Worm (Caenorhabditis elegans) whole organism, L4/young adult: ENCODE measurements around the gene lin-46.

Source experiments
- W03F9.2 ChIP-seq: fragments of 150-350 bp; optimal IDR thresholded peaks from 2 replicates; lab custom pipeline; 2014; ENCODE audit warnings: missing biosample characterization, missing genetic modification characterization
- dao-5 ChIP-seq: sonication (generic microtip); optimal IDR thresholded peaks from 2 replicates; lab custom pipeline; 2016; ENCODE audit warnings: missing genotype, missing genetic modification characterization, moderate library complexity, missing compliant biosample characterization
- him-1 ChIP-seq: sonication (generic microtip); optimal IDR thresholded peaks from 2 replicates; lab custom pipeline; 2016; ENCODE audit warnings: missing genotype, missing genetic modification reagents, missing genetic modification characterization, missing compliant biosample characterization

The lin-46 gene

DNA sequence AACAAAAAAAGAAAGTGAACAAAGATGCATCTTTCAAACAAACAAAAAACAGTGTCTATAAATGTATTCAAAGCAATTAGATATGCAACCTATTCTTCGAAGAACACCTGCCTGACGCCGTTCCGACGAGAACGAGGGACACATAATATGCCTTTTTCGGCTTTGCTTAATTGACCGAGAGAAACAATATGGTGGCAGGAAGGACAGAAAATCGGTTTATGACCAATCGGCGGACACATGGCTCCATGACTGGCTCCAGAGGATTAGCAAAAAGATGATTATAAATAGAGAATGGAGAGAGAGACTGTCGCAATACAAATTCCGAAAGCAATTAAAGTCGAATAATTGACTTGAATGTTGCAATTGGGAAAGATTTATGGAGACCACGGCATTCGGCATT lies 49.6 kb downstream of the lin-46 start:
- TF ChIP-seq W03F9.2 (no peak), him-1 (tag; lab: Kevin White, UChicago) (no peak), dao-5 (no peak)

DNA sequence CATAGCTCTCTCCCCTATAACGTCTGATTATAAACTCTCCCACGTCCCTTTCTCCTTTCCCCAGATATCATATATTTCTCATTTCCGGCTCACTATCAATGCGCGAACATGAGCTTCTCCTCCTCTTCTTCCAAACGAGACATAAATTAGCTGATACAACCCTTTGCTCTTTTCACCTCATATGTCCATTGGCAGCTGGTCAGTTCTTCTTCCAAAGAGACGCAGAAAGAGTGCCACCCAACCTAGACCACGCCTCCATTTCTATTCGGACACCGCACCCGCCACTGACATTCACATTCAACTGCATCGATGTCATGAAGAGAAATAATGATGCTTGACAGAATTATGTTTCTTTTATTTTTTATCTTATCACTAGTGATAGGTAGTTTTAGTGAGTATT lies 50.1 kb downstream of the lin-46 start, which contains the start of gene fmi-1:
Gene fmi-1, plus strand, starts transcription at position 301 of the 400 bp plus-strand sequence.
- TF ChIP-seq dao-5 (no peak), him-1 (tag; lab: Kevin White, UChicago) (no peak), W03F9.2 (no peak)

DNA sequence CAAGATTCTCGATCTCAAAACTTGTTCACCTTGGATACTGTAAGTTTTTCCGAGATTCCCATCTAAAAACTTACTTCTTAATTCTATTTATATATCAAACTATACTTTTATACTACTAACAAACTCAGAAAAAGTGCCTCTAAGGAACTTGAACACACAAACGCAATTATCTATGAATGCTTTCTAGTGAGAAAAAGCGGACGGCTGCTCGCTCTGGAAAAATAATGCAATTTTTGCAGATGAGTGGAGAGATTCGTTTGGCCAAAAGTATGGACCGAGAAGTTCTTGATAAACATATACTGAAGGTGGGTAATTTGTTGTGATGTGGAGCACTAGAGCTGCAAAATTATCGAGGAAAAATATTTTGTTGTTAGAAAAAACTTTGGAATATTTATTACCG lies 51.4 kb downstream of the lin-46 start:
- TF ChIP-seq him-1 (tag; lab: Kevin White, UChicago), result no peak
